Worm (Caenorhabditis elegans) whole organism, L2 larva: ENCODE measurements around the gene col-155.

ENCODE experiments used
- blmp-1 ChIP-seq: sonication (generic microtip); optimal IDR thresholded peaks from 2 replicates; lab custom pipeline; 2017; ENCODE audit warnings: missing genetic modification characterization, mild to moderate bottlenecking, missing compliant biosample characterization, antibody characterized with exemption, moderate library complexity; ENCODE audit not compliant: insufficient read depth
- dmd-4 ChIP-seq: sonication (generic microtip); optimal IDR thresholded peaks from 2 replicates; lab custom pipeline; 2017; ENCODE audit warnings: missing biosample characterization, missing genetic modification characterization
- egl-27 ChIP-seq: sonication (generic microtip); optimal IDR thresholded peaks from 3 replicates; lab custom pipeline; 2017; ENCODE audit warnings: missing biosample characterization, missing genetic modification reagents, missing genetic modification characterization
- lin-39 ChIP-seq: fragments of 150-350 bp; optimal IDR thresholded peaks from 2 replicates; lab custom pipeline; 2014; ENCODE audit warnings: missing biosample characterization, missing genetic modification reagents, missing genetic modification characterization
- nhr-11 ChIP-seq: fragments of 150-350 bp; optimal IDR thresholded peaks from 2 replicates; lab custom pipeline; 2014; ENCODE audit warnings: missing biosample characterization, missing genetic modification characterization
- skn-1 ChIP-seq: sonication (generic microtip); optimal IDR thresholded peaks from 2 replicates; lab custom pipeline; 2017; ENCODE audit warnings: missing biosample characterization, missing genetic modification characterization
- unc-62 ChIP-seq: fragments of 150-350 bp; optimal IDR thresholded peaks from 2 replicates; lab custom pipeline; 2014; ENCODE audit warnings: missing biosample characterization, missing genetic modification reagents, missing genetic modification characterization
- zag-1 ChIP-seq: fragments of 150-350 bp; optimal IDR thresholded peaks from 2 replicates; lab custom pipeline; 2014; ENCODE audit warnings: missing biosample characterization, missing genetic modification characterization

DNA sequence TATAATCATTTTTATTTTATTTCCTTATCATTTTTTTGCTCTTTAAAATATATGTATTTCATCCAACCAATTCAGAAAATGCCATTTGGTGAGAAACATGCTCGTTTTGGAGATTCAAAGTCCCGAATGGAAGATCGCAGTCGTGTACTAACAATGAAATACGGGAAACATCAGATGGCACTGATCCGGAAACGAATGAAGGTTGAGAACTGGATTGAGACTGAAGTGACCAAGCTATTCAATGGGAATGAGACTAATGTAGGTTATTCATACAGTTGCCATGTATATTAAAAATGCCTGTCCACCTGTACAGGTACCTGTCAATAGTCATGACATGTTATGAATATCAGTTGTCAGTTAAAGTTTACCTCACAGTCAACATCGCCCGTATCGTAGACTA lies 6.6 kb downstream of the col-155 start, which contains the start of gene F55C10.5:
- TF ChIP-seq nhr-11 (tag; lab: Kevin White, UChicago) (no peak), blmp-1 (tag; lab: Kevin White, UChicago) (no peak), lin-39 (no peak), unc-62 (GFP tag; lab: Kevin White, UChicago) (no peak), dmd-4 (tag; lab: Kevin White, UChicago) (no peak), zag-1 (tag; lab: Kevin White, UChicago) (no peak), egl-27 (tag; lab: Kevin White, UChicago) (no peak), skn-1 (tag; lab: Kevin White, UChicago) (no peak)
